Worm (Caenorhabditis elegans) whole organism, L3 larva: ENCODE results near the gene ZK938.3.

ENCODE experiments used
- R02D3.7 ChIP-seq: fragments of 150-350 bp; optimal IDR thresholded peaks from 2 replicates; lab custom pipeline; 2014; ENCODE audit warnings: missing biosample characterization, missing genetic modification characterization
- ama-1 ChIP-seq: fragments of 150-350 bp; optimal IDR thresholded peaks from 2 replicates; lab custom pipeline; 2018
- ceh-82 ChIP-seq: fragments of 150-350 bp; optimal IDR thresholded peaks from 2 replicates; lab custom pipeline; 2014; ENCODE audit warnings: missing biosample characterization, missing genetic modification characterization
- fkh-10 ChIP-seq: sonication (generic microtip); optimal IDR thresholded peaks from 2 replicates; lab custom pipeline; 2017; ENCODE audit warnings: missing biosample characterization, missing genetic modification reagents, missing genetic modification characterization
- mdl-1 ChIP-seq: fragments of 150-350 bp; optimal IDR thresholded peaks from 2 replicates; lab custom pipeline; 2014; ENCODE audit warnings: missing biosample characterization, missing genetic modification characterization
- nhr-11 ChIP-seq: fragments of 150-350 bp; optimal IDR thresholded peaks from 2 replicates; lab custom pipeline; 2014; ENCODE audit warnings: missing biosample characterization, missing genetic modification characterization
- nhr-76 ChIP-seq: fragments of 150-350 bp; sonication (generic microtip); optimal IDR thresholded peaks from 5 replicates; lab custom pipeline; 2014; ENCODE audit warnings: missing biosample characterization, missing genetic modification characterization
- snpc-4 ChIP-seq: fragments of 150-350 bp; optimal IDR thresholded peaks from 2 replicates; lab custom pipeline; 2014; ENCODE audit warnings: missing biosample characterization, missing genetic modification characterization

- TF ChIP-seq fkh-10 (GFP tag; lab: Kevin White, UChicago) (no peak), ceh-82 (tag; lab: Kevin White, UChicago) (no peak), nhr-76 (tag; lab: Kevin White, UChicago) (no peak), R02D3.7 (no peak), snpc-4 (no peak), ama-1 (no peak), mdl-1 (tag; lab: Kevin White, UChicago) (no peak), nhr-11 (tag; lab: Kevin White, UChicago) (no peak)
Measured at ce11 chrII:9879815-9880214, 46.1 kb upstream of the ZK938.3 start.
